Fruit fly (Drosophila melanogaster) S2 (cell line): Measurements from ENCODE around the gene CecC.

Experiments
- CG8478 ChIP-seq: fragments of >200 bp; optimal IDR thresholded peaks from 2 replicates; lab custom pipeline; 2018
- CTCF ChIP-seq, 2 experiments: fragments of >200 bp; optimal IDR thresholded peaks; 2 replicates each; lab custom pipeline; 2018

- TF ChIP-seq CG8478 (lab: Kevin White, UChicago) (no peak), CTCF (optimal IDR thresholded peaks at IDR 0.05; lab: Kevin White, UChicago) (no peak)
Measured at dm6 chr3R:30237634-30238033, 21.4 kb downstream of the CecC start, which contains the start of gene CG43448.
